Fruit fly (Drosophila melanogaster): ENCODE results near the gene Sap47.
A peak's percentile ranks its signal among the peaks of the same experiment; 100 is the strongest.

The Sap47 gene

dm6 chr3R:15984483-15985118 lies 49.7 kb downstream of the Sap47 start:
- TF ChIP-seq CG9817 (tag; optimal IDR thresholded peaks at IDR 0.05) (no peak), HLHmδ (GFP tag; optimal IDR thresholded peaks at IDR 0.05) (no peak), trh (GFP tag; optimal IDR thresholded peaks at IDR 0.05) (no peak), Atf6 (GFP tag; IDR thresholded peaks at IDR 0.05) (no peak), NFAT (GFP tag; IDR thresholded peaks at IDR 0.05) (no peak), Camta (GFP tag; optimal IDR thresholded peaks at IDR 0.05) (peak; percentile 46), CG17186 (GFP tag; optimal IDR thresholded peaks at IDR 0.05) (no peak), peb (GFP tag; IDR thresholded peaks at IDR 0.05) (no peak), gcm (GFP tag; optimal IDR thresholded peaks at IDR 0.05) (peak; percentile 81), Ada2b (GFP tag; IDR thresholded peaks at IDR 0.05) (peak; percentile 32; the same call in 1 of the 2 replicates), CG3838 (GFP tag; optimal IDR thresholded peaks at IDR 0.05) (no peak), bab2 (GFP tag; optimal IDR thresholded peaks at IDR 0.05) (no peak), CG7963 (GFP tag; IDR thresholded peaks at IDR 0.05; ENCODE audit: partially characterized antibody) (no peak), lilli (GFP tag; optimal IDR thresholded peaks at IDR 0.05) (peak; percentile 33), pan (optimal IDR thresholded peaks at IDR 0.05) (no peak), pan (GFP tag; optimal IDR thresholded peaks at IDR 0.05 in 1 of 2, IDR thresholded peaks at IDR 0.05 in 1 of 2) (peak in 1 of 2 experiments; percentile 39), CG14441 (GFP tag; IDR thresholded peaks at IDR 0.05) (no peak), CG15601 (tag; optimal IDR thresholded peaks at IDR 0.05) (peak; percentile 52), CG15479 (GFP tag; optimal IDR thresholded peaks at IDR 0.05) (peak; percentile 89), CG15269 (tag; optimal IDR thresholded peaks at IDR 0.05) (peak; percentile 47), fd102C (GFP tag; optimal IDR thresholded peaks at IDR 0.05) (no peak), Dbx (GFP tag; IDR thresholded peaks at IDR 0.05) (no peak), Atf3 (GFP tag; optimal IDR thresholded peaks at IDR 0.05) (no peak), CG2678 (tag; optimal IDR thresholded peaks at IDR 0.05) (peak; percentile 65), zen2 (GFP tag; IDR thresholded peaks at IDR 0.05; ENCODE audit: partially characterized antibody) (no peak), Usf (GFP tag; optimal IDR thresholded peaks at IDR 0.05) (no peak), ATbp (GFP tag; optimal IDR thresholded peaks at IDR 0.05) (no peak), CG12391 (tag; optimal IDR thresholded peaks at IDR 0.05) (peak; percentile 69), zfh1 (GFP tag; IDR thresholded peaks at IDR 0.05) (peak; percentile 72), az2 (GFP tag; optimal IDR thresholded peaks at IDR 0.05) (peak; percentile 28), Doc3 (GFP tag; IDR thresholded peaks at IDR 0.05; ENCODE audit: partially characterized antibody) (no peak), Adf1 (GFP tag; IDR thresholded peaks at IDR 0.05) (no peak), Bgb (GFP tag; IDR thresholded peaks at IDR 0.05; ENCODE audit: partially characterized antibody) (no peak), CkIIα-i1 (GFP tag; IDR thresholded peaks at IDR 0.05) (no peak), CG2889 (GFP tag; IDR thresholded peaks at IDR 0.05) (no peak), yki (optimal IDR thresholded peaks at IDR 0.05) (no peak), vvl (GFP tag; IDR thresholded peaks at IDR 0.05) (peak; percentile 60; the same call in 1 of the 2 replicates), fd64A (GFP tag; optimal IDR thresholded peaks at IDR 0.05) (no peak), fd96Cb (tag; optimal IDR thresholded peaks at IDR 0.05) (peak; percentile 50), CG6683 (GFP tag; optimal IDR thresholded peaks at IDR 0.05) (no peak), CG3407 (GFP tag; optimal IDR thresholded peaks at IDR 0.05) (no peak), CG18619 (GFP tag; optimal IDR thresholded peaks at IDR 0.05) (no peak), ac (GFP tag; optimal IDR thresholded peaks at IDR 0.05) (no peak), CG6765 (GFP tag; optimal IDR thresholded peaks at IDR 0.05) (no peak), usp (GFP tag; optimal IDR thresholded peaks at IDR 0.05) (no peak), eve (GFP tag; optimal IDR thresholded peaks at IDR 0.05) (no peak), CG10959 (GFP tag; IDR thresholded peaks at IDR 0.05) (0 out of 2 replicates have a peak, but pooled peaks have one; percentile 31), Hr39 (optimal IDR thresholded peaks at IDR 0.05) (peak; percentile 17), CG13123 (GFP tag; optimal IDR thresholded peaks at IDR 0.05) (no peak), Opbp (GFP tag; IDR thresholded peaks at IDR 0.05; ENCODE audit: partially characterized antibody) (no peak), Spps (tag; optimal IDR thresholded peaks at IDR 0.05) (peak; percentile 27)

All from whole organism, embryonic.